Fruit fly (Drosophila melanogaster) Kc167 (cell line): ENCODE measurements around the gene CG7884.

ENCODE experiments used
- Myc ChIP-seq: fragments of >200 bp; optimal IDR thresholded peaks from 2 replicates; lab custom pipeline; 2017; ENCODE audit warnings: missing external identifiers
- Sin3A ChIP-seq: fragments of >200 bp; optimal IDR thresholded peaks from 2 replicates; lab custom pipeline; 2018; ENCODE audit warnings: missing external identifiers
- h ChIP-seq: fragments of >200 bp; optimal IDR thresholded peaks from 3 replicates; lab custom pipeline; 2018; ENCODE audit warnings: missing external identifiers
- insv ChIP-seq: fragments of >200 bp; optimal IDR thresholded peaks from 3 replicates; lab custom pipeline; 2018; ENCODE audit warnings: missing external identifiers
- psq ChIP-seq: fragments of >200 bp; optimal IDR thresholded peaks from 2 replicates; lab custom pipeline; 2017; ENCODE audit warnings: missing external identifiers
- ttk ChIP-seq: sonication (Bioruptor generic); optimal IDR thresholded peaks from 2 replicates; lab custom pipeline; 2017; ENCODE audit warnings: missing external identifiers

DNA sequence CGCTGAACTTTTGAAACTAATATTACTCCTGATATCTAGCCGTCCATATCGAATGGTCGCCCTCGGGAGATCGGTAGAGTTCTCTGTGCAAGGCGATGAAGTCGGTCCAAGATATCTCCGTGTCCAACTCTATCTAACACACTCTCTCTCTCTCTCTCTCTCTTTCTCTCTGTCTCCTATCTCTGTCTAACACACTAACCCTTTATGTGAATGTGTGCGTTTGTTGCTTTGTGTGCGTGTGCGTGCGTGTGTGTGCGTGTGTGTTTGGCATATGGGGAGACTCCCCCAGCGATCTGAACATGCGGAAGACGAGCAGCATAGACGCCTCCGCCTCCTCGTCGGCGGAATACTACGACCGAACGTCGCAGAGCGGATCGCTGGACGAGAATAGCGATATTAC, 44.0 kb downstream of the CG7884 start:
- no peak for TF ChIP-seq insv (lab: Kevin White, UChicago)
- no peak for TF ChIP-seq Myc (lab: Kevin White, UChicago)
- no peak for TF ChIP-seq ttk (lab: Kevin White, UChicago)
- no peak for TF ChIP-seq psq (lab: Kevin White, UChicago)
- no peak for TF ChIP-seq Sin3A (lab: Kevin White, UChicago)
- TF ChIP-seq h (lab: Kevin White, UChicago) = no peak
